Worm (Caenorhabditis elegans): ENCODE data around the gene C30G12.1.

- TF ChIP-seq unc-62 (GFP tag; optimal IDR thresholded peaks at IDR 0.05) (no peak), ham-2 (GFP tag; optimal IDR thresholded peaks at IDR 0.05) (no peak), nhr-28 (tag; optimal IDR thresholded peaks at IDR 0.05) (no peak)
Observed at ce11 chrII:7323925-7324324, 24.8 kb downstream of the C30G12.1 start, which contains the start of gene F21D12.3.
